Fruit fly (Drosophila melanogaster): Measurements from ENCODE around the gene Akap200.

Gene Akap200

dm6 chr2L:8463144-8464106 lies 47.9 kb downstream of the Akap200 start, which contains the start of gene Agpat2 (continued):
- TF ChIP-seq corto (GFP tag; optimal IDR thresholded peaks at IDR 0.05) (peak; percentile 64), CG15696 (tag; optimal IDR thresholded peaks at IDR 0.05) (peak; percentile 61), tna (GFP tag; IDR thresholded peaks at IDR 0.05; ENCODE audit: partially characterized antibody) (no peak), CG12071 (GFP tag; optimal IDR thresholded peaks at IDR 0.05) (peak; percentile 70), CG13624 (GFP tag; optimal IDR thresholded peaks at IDR 0.05) (peak; percentile 82), CG16779 (GFP tag; IDR thresholded peaks at IDR 0.05) (no peak), CG7987 (GFP tag; optimal IDR thresholded peaks at IDR 0.05) (peak; percentile 40), CG7357 (GFP tag; IDR thresholded peaks at IDR 0.05) (peak; percentile 58; the same call in 2 of the 3 replicates), Sox102F (GFP tag; optimal IDR thresholded peaks at IDR 0.05) (peak; percentile 86), Opbp (GFP tag; IDR thresholded peaks at IDR 0.05; ENCODE audit: partially characterized antibody) (peak; percentile 12; the same call in 1 of the 3 replicates), ind (GFP tag; optimal IDR thresholded peaks at IDR 0.05) (peak; percentile 86), CG6254 (GFP tag; optimal IDR thresholded peaks at IDR 0.05) (peak; percentile 79), Sin3A (optimal IDR thresholded peaks at IDR 0.05) (no peak), pros (GFP tag; optimal IDR thresholded peaks at IDR 0.05) (peak; percentile 96), NC2β (GFP tag; optimal IDR thresholded peaks at IDR 0.05) (peak; percentile 82), Chrac-16 (GFP tag; optimal IDR thresholded peaks at IDR 0.05) (peak; percentile 84), sr (GFP tag; IDR thresholded peaks at IDR 0.05) (0 out of 3 replicates have a peak, but pooled peaks have one; percentile 9), hbn (GFP tag; IDR thresholded peaks at IDR 0.05; ENCODE audit: partially characterized antibody) (no peak), CG34224 (GFP tag; IDR thresholded peaks at IDR 0.05; ENCODE audit: partially characterized antibody) (no peak), H2.0 (GFP tag; IDR thresholded peaks at IDR 0.05) (peak; percentile 63), CG10462 (GFP tag; optimal IDR thresholded peaks at IDR 0.05) (peak; percentile 59), otp (GFP tag; IDR thresholded peaks at IDR 0.05) (peak; percentile 71; the same call in 2 of the 3 replicates), NfI (GFP tag; optimal IDR thresholded peaks at IDR 0.05) (peak; percentile 79), dan (GFP tag; IDR thresholded peaks at IDR 0.05) (no peak), CG11560 (tag; IDR thresholded peaks at IDR 0.05) (peak; percentile 59; the same call in 2 of the 3 replicates), CG10565 (GFP tag; optimal IDR thresholded peaks at IDR 0.05) (peak; percentile 42), zen2 (GFP tag; IDR thresholded peaks at IDR 0.05; ENCODE audit: partially characterized antibody) (no peak), Pdp1 (GFP tag; optimal IDR thresholded peaks at IDR 0.05) (peak; percentile 68 to 78), Awh (GFP tag; IDR thresholded peaks at IDR 0.05) (peak; percentile 51; the same call in 1 of the 2 replicates), CG9727 (GFP tag; optimal IDR thresholded peaks at IDR 0.05) (peak; percentile 83), twi (tag; optimal IDR thresholded peaks at IDR 0.05) (peak; percentile 51), CG13894 (tag; optimal IDR thresholded peaks at IDR 0.05) (peak; percentile 78), abd-A (tag; optimal IDR thresholded peaks at IDR 0.05) (peak; percentile 83), nmo (GFP tag; optimal IDR thresholded peaks at IDR 0.05) (peak; percentile 87), zf30C (GFP tag; optimal IDR thresholded peaks at IDR 0.05) (peak; percentile 89), ci (GFP tag; IDR thresholded peaks at IDR 0.05) (peak; percentile 87), CG1603 (tag; optimal IDR thresholded peaks at IDR 0.05) (peak; percentile 76), nerfin-2 (GFP tag; IDR thresholded peaks at IDR 0.05; ENCODE audit: partially characterized antibody) (no peak), so (GFP tag; IDR thresholded peaks at IDR 0.05) (peak; percentile 67; the same call in 1 of the 3 replicates), CG14050 (GFP tag; IDR thresholded peaks at IDR 0.05) (peak; percentile 74), CG18011 (GFP tag; optimal IDR thresholded peaks at IDR 0.05) (peak; percentile 49), CG2875 (GFP tag; optimal IDR thresholded peaks at IDR 0.05) (peak; percentile 56), toy (GFP tag; IDR thresholded peaks at IDR 0.05) (no peak), knrl (GFP tag; IDR thresholded peaks at IDR 0.05; ENCODE audit: partially characterized antibody) (no peak), inv (GFP tag; IDR thresholded peaks at IDR 0.05; ENCODE audit: partially characterized antibody) (no peak), caup (GFP tag; optimal IDR thresholded peaks at IDR 0.05; ENCODE audit: severe bottlenecking) (peak; percentile 81)

Measured in whole organism, embryonic.